Fruit fly (Drosophila melanogaster): ENCODE results near the gene CG15537.

CG15537 gene

DNA sequence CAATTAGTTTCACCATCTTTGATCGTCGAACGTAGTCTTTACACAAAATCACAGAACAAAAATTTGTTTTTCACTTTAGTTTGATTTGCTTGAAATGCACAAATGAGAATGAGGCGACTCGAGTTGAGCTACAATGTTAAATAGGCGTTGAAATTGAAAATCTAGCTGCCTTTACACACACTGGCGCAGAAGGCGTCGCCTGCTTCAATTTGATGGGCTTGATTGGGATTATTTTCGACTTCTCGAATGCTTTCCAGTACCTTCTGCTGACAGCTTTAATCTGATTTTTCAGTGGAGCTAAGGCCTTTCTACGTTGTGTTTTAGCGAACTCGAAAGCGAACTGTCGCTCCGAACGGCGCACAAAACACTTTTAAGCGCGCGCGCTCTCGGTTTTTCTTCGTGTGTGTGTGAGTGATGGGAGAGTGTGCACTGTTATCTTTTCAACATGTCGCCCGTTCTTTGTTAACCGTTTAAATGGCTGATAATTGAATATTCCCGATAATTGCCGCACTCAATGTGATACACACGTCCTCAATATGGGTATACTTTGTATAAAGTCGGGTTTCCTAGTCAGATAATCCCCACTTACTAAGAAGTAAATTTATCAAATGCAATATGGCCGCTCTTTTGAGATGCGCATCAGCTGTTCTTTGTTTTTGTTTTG, 55.8 kb downstream of the CG15537 start, which contains the start of the genes Fer2LCH and Fer1HCH:
Fer2LCH (plus strand) TSS at position 290 of the 664 bp plus-strand sequence.
Fer1HCH (minus strand) TSS at position 664 of the 664 bp plus-strand sequence.
- TF ChIP-seq CG12768 (GFP tag; optimal IDR thresholded peaks at IDR 0.05): no peak
- TF ChIP-seq CG14711 (tag; optimal IDR thresholded peaks at IDR 0.05): no peak
- TF ChIP-seq Clk (GFP tag; optimal IDR thresholded peaks at IDR 0.05): no peak
- peak; percentile 68 for TF ChIP-seq ovo (GFP tag; optimal IDR thresholded peaks at IDR 0.05)
- peak; percentile 40 for TF ChIP-seq Mnt (GFP tag; optimal IDR thresholded peaks at IDR 0.05)

DNA sequence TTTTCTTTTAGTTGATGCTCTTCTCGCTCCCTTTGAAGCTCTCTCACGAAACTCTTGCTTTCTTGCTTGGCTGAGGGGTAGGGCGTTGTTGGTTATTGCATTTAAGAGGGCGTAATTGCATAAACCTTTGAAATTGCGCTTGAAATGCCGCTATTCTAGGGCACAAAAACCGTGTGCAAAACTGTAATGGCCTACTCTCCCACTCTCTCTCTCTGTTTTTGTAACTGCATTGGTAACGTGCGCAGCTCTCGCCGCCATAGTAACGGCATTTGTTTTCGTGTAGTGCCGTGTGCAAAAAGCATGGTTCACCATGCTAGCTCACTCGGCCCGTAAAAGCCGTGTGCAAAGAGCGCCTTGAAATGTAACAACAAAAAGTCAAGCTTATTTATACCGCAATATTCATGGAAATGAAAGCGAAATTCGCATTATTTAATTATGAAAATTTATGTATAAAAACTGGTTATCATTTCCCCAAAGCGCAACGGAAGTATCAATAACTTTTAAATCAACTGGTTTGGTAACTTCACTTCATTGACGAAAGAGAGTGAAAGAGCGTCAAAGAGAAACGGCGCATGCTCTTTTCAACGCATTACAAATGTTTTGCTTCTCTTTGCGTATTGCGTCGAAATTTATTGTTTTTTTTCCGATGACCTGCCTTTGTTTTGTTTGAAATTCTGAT, 56.5 kb downstream of the CG15537 start:
- no peak for TF ChIP-seq CG7045 (GFP tag; optimal IDR thresholded peaks at IDR 0.05)
- no peak for TF ChIP-seq toe (GFP tag; optimal IDR thresholded peaks at IDR 0.05)
- TF ChIP-seq CG1620 (GFP tag; optimal IDR thresholded peaks at IDR 0.05): no peak
- no peak for TF ChIP-seq Crg-1 (GFP tag; optimal IDR thresholded peaks at IDR 0.05)
- no peak for TF ChIP-seq Clk (GFP tag; optimal IDR thresholded peaks at IDR 0.05)
- TF ChIP-seq bab1 (GFP tag; optimal IDR thresholded peaks at IDR 0.05): peak; percentile 61
- no peak for TF ChIP-seq tj (GFP tag; optimal IDR thresholded peaks at IDR 0.05)
- peak; percentile 28 for TF ChIP-seq CG11617 (GFP tag; optimal IDR thresholded peaks at IDR 0.05)
- peak; percentile 96 for TF ChIP-seq pad (GFP tag; optimal IDR thresholded peaks at IDR 0.05)
- TF ChIP-seq cic (GFP tag; optimal IDR thresholded peaks at IDR 0.05): peak; percentile 64
- TF ChIP-seq CG33017 (tag; optimal IDR thresholded peaks at IDR 0.05): peak; percentile 44
- peak; percentile 6 for TF ChIP-seq CG7101 (tag; optimal IDR thresholded peaks at IDR 0.05)
- peak; percentile 91 for TF ChIP-seq Mnt (GFP tag; optimal IDR thresholded peaks at IDR 0.05)
- TF ChIP-seq Hr96 (GFP tag; optimal IDR thresholded peaks at IDR 0.05): no peak
- no peak for TF ChIP-seq cnc (optimal IDR thresholded peaks at IDR 0.05)
- TF ChIP-seq CG14711 (tag; optimal IDR thresholded peaks at IDR 0.05): peak; percentile 25
- peak; percentile 73 for TF ChIP-seq CG12768 (GFP tag; optimal IDR thresholded peaks at IDR 0.05)
- TF ChIP-seq CG5204 (GFP tag; optimal IDR thresholded peaks at IDR 0.05): no peak
- TF ChIP-seq ovo (GFP tag; optimal IDR thresholded peaks at IDR 0.05): peak; percentile 100
- peak; percentile 56 for TF ChIP-seq kay (GFP tag; ENCODE audit: borderline replicate concordance)

DNA sequence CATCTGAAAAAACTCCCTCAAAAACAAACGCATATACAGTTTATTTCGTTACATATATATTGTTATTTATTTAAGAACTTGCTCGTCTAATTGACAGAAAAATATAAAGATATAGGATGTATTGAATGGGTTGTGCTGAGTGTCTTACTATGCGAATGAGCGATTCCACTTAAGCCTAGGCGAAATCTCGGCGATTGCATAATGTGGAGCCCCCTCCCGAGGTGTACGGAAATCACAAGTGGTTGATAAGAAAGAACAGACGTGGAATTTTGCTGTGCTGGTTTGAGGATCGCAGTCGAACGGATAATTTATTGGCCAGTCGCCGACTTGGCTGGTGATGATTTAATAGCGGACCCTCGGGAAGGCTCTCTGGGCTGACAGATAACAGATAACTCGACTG, 57.9 kb downstream of the CG15537 start:
- TF ChIP-seq CG7045 (GFP tag; optimal IDR thresholded peaks at IDR 0.05) (no peak), CG1620 (GFP tag; optimal IDR thresholded peaks at IDR 0.05) (no peak), Mnt (GFP tag; optimal IDR thresholded peaks at IDR 0.05) (peak; percentile 6), bab1 (GFP tag; optimal IDR thresholded peaks at IDR 0.05) (no peak), kay (GFP tag; ENCODE audit: borderline replicate concordance) (no peak), cic (GFP tag; optimal IDR thresholded peaks at IDR 0.05) (peak; percentile 68)

Measured in whole organism, adult.